Fruit fly (Drosophila melanogaster) whole organism, embryonic: ENCODE results near the gene CG10801.

Experiments used
- Bteb2 ChIP-seq: fragments of 200-800 bp; sonication (Bioruptor generic); optimal IDR thresholded peaks from 2 replicates; lab custom pipeline; 2016; ENCODE audit warnings: missing biosample characterization, missing genetic modification characterization
- C15 ChIP-seq: fragments of 200-800 bp; sonication (Bioruptor generic); IDR thresholded peaks from 3 replicates; pipeline ENCODE4 v1.3.6; 2022; ENCODE audit warnings: missing biosample characterization, missing genetic modification characterization
- CG12104 ChIP-seq: fragments of 200-800 bp; sonication (Bioruptor generic); optimal IDR thresholded peaks from 3 replicates; lab custom pipeline; 2016; ENCODE audit warnings: missing biosample characterization, missing genetic modification characterization
- CG12236 ChIP-seq: fragments of 200-800 bp; sonication (Bioruptor generic); optimal IDR thresholded peaks from 2 replicates; lab custom pipeline; 2016; ENCODE audit warnings: missing biosample characterization, missing genetic modification characterization
- CG13894 ChIP-seq: fragments of 200-800 bp; sonication (Bioruptor generic); optimal IDR thresholded peaks from 3 replicates; lab custom pipeline; 2018; ENCODE audit warnings: missing biosample characterization, mild to moderate bottlenecking, missing genetic modification characterization, moderate library complexity
- CG14050 ChIP-seq: fragments of 200-800 bp; sonication (Bioruptor generic); IDR thresholded peaks from 3 replicates; pipeline ENCODE4 v1.3.6; 2022; ENCODE audit warnings: missing biosample characterization, missing genetic modification characterization
- CG17328 ChIP-seq: fragments of 200-800 bp; sonication (Bioruptor generic); IDR thresholded peaks from 2 replicates; pipeline ENCODE4 v1.3.6; 2022; ENCODE audit warnings: missing biosample characterization, missing genetic modification characterization
- CG17361 ChIP-seq: fragments of 200-800 bp; sonication (Bioruptor generic); IDR thresholded peaks from 3 replicates; pipeline ENCODE4 v1.3.6; 2022; ENCODE audit warnings: missing biosample characterization, missing genetic modification characterization
- CG17912 ChIP-seq: fragments of 200-800 bp; sonication (Bioruptor generic); optimal IDR thresholded peaks from 2 replicates; lab custom pipeline; 2018; ENCODE audit warnings: missing biosample characterization, mild to moderate bottlenecking, missing genetic modification characterization
- CG2120 ChIP-seq: fragments of 200-800 bp; sonication (Bioruptor generic); optimal IDR thresholded peaks from 3 replicates; lab custom pipeline; 2016; ENCODE audit warnings: missing biosample characterization, missing genetic modification characterization
- CG30431 ChIP-seq: fragments of 200-800 bp; sonication (Bioruptor generic); optimal IDR thresholded peaks from 2 replicates; lab custom pipeline; 2017; ENCODE audit warnings: missing biosample characterization, missing genetic modification characterization
- CG31224 ChIP-seq: fragments of 200-800 bp; sonication (Bioruptor generic); IDR thresholded peaks from 2 replicates; pipeline ENCODE4 v1.3.6; 2022; ENCODE audit warnings: missing biosample characterization, missing genetic modification characterization
- CG31365 ChIP-seq: fragments of 200-800 bp; sonication (Bioruptor generic); optimal IDR thresholded peaks from 2 replicates; lab custom pipeline; 2018; ENCODE audit warnings: missing biosample characterization, mild to moderate bottlenecking, missing genetic modification characterization
- CG32532 ChIP-seq: fragments of 200-800 bp; sonication (Bioruptor generic); IDR thresholded peaks from 2 replicates; pipeline ENCODE4 v1.3.6; 2022; ENCODE audit warnings: missing biosample characterization, missing genetic modification characterization
- CG34224 ChIP-seq: fragments of 200-800 bp; sonication (Bioruptor generic); IDR thresholded peaks from 3 replicates; pipeline ENCODE4 v1.3.6; 2022; ENCODE audit warnings: missing biosample characterization, missing genetic modification characterization; ENCODE audit not compliant: partially characterized antibody
- CG8089 ChIP-seq: fragments of 200-800 bp; sonication (Bioruptor generic); optimal IDR thresholded peaks from 3 replicates; lab custom pipeline; 2016; ENCODE audit warnings: missing biosample characterization, missing genetic modification characterization
- Dek ChIP-seq: fragments of 200-800 bp; sonication (Bioruptor generic); optimal IDR thresholded peaks from 3 replicates; lab custom pipeline; 2019; ENCODE audit warnings: missing biosample characterization, mild to moderate bottlenecking, missing genetic modification characterization, moderate library complexity
- Dll ChIP-seq: fragments of 200-800 bp; sonication (Bioruptor generic); IDR thresholded peaks from 4 replicates; pipeline ENCODE4 v1.3.6; 2022; ENCODE audit warnings: missing biosample characterization, missing genetic modification characterization; ENCODE audit not compliant: partially characterized antibody
- Drgx ChIP-seq: fragments of 200-800 bp; sonication (Bioruptor generic); IDR thresholded peaks from 2 replicates; pipeline ENCODE4 v1.3.6; 2022; ENCODE audit warnings: missing biosample characterization, missing genetic modification characterization
- Eip74EF ChIP-seq, 2 experiments: fragments of 200-800 bp in 1 of 2; fragments of >200 bp in 1 of 2; sonication (Bioruptor generic) in 1 of 2; optimal IDR thresholded peaks; 2 replicates each; lab custom pipeline; 2017 to 2019; ENCODE audit warnings: missing biosample characterization in 2 of 2, missing genetic modification characterization in 2 of 2, mild to moderate bottlenecking in 1 of 2, moderate library complexity in 1 of 2
- Ets65A ChIP-seq: fragments of 200-800 bp; sonication (Bioruptor generic); peaks from one replicate; lab custom pipeline; 2016; ENCODE audit warnings: missing biosample characterization, missing genetic modification characterization
- HLH4C ChIP-seq: fragments of 200-800 bp; sonication (Bioruptor generic); IDR thresholded peaks from 3 replicates; pipeline ENCODE4 v1.3.6; 2022; ENCODE audit warnings: missing biosample characterization, missing genetic modification characterization; ENCODE audit not compliant: partially characterized antibody
- Hsf ChIP-seq: fragments of 200-800 bp; sonication (Bioruptor generic); optimal IDR thresholded peaks from 3 replicates; lab custom pipeline; 2016; ENCODE audit warnings: missing biosample characterization, missing genetic modification characterization
- Med ChIP-seq: fragments of 200-800 bp; sonication (Bioruptor generic); peaks from one replicate; lab custom pipeline; 2016; ENCODE audit warnings: missing biosample characterization, missing genetic modification characterization, mild to moderate bottlenecking, inconsistent platforms, moderate library complexity
- Pdp1 ChIP-seq, 2 experiments: fragments of 200-800 bp; sonication (Bioruptor generic); optimal IDR thresholded peaks; 3 replicates each; lab custom pipeline; 2016; ENCODE audit warnings: missing biosample characterization in 2 of 2, missing genetic modification characterization in 2 of 2, mild to moderate bottlenecking in 1 of 2, moderate library complexity in 1 of 2
- Sox102F ChIP-seq: fragments of 200-800 bp; sonication (Bioruptor generic); optimal IDR thresholded peaks from 2 replicates; lab custom pipeline; 2018; ENCODE audit warnings: missing biosample characterization, mild to moderate bottlenecking, missing genetic modification characterization, moderate library complexity
- TFAM ChIP-seq: fragments of 200-800 bp; sonication (Bioruptor generic); optimal IDR thresholded peaks from 2 replicates; lab custom pipeline; 2017; ENCODE audit warnings: missing biosample characterization, missing genetic modification characterization, inconsistent platforms
- Xrp1 ChIP-seq: fragments of 200-800 bp; sonication (Bioruptor generic); IDR thresholded peaks from 2 replicates; pipeline ENCODE4 v1.3.6; 2022; ENCODE audit warnings: missing biosample characterization, missing genetic modification characterization
- al ChIP-seq: fragments of 200-800 bp; sonication (Bioruptor generic); IDR thresholded peaks from 2 replicates; pipeline ENCODE4 v1.3.6; 2022; ENCODE audit warnings: missing biosample characterization, missing genetic modification characterization
- btn ChIP-seq: fragments of 200-800 bp; sonication (Bioruptor generic); optimal IDR thresholded peaks from 2 replicates; lab custom pipeline; 2016; ENCODE audit warnings: missing biosample characterization, missing genetic modification characterization
- dati ChIP-seq: fragments of 200-800 bp; sonication (Bioruptor generic); IDR thresholded peaks from 2 replicates; pipeline ENCODE4 v1.3.6; 2022; ENCODE audit warnings: missing biosample characterization, missing genetic modification characterization
- dm ChIP-seq: fragments of 200-800 bp; sonication (Bioruptor generic); optimal IDR thresholded peaks from 3 replicates; lab custom pipeline; 2016; ENCODE audit warnings: missing biosample characterization, missing genetic modification characterization
- esg ChIP-seq: fragments of 200-800 bp; sonication (Bioruptor generic); conservative IDR thresholded peaks from 2 replicates; pipeline ENCODE4 v1.3.6; 2022; ENCODE audit warnings: missing biosample characterization, missing genetic modification characterization
- fd102C ChIP-seq: fragments of 200-800 bp; sonication (Bioruptor generic); optimal IDR thresholded peaks from 2 replicates; lab custom pipeline; 2018; ENCODE audit warnings: missing biosample characterization, mild to moderate bottlenecking, missing genetic modification characterization, moderate library complexity
- gem ChIP-seq: fragments of 200-800 bp; sonication (Bioruptor generic); optimal IDR thresholded peaks from 2 replicates; lab custom pipeline; 2019; ENCODE audit warnings: missing biosample characterization, mild to moderate bottlenecking, missing genetic modification characterization, moderate library complexity
- grau ChIP-seq: fragments of 200-800 bp; optimal IDR thresholded peaks from 3 replicates; lab custom pipeline; 2019; ENCODE audit warnings: missing biosample characterization, mild to moderate bottlenecking, missing genetic modification characterization, moderate library complexity
- hkb ChIP-seq, 2 experiments: fragments of 200-800 bp in 1 of 2; fragments of >200 bp in 1 of 2; sonication (Bioruptor generic) in 1 of 2; IDR thresholded peaks in 1 of 2; optimal IDR thresholded peaks in 1 of 2; 2 replicates each; pipeline versions ENCODE4 v1.3.6 to Lab custom; 2017 to 2022; ENCODE audit warnings: missing biosample characterization in 1 of 2, missing genetic modification characterization in 1 of 2
- lmd ChIP-seq: fragments of 200-800 bp; sonication (Bioruptor generic); IDR thresholded peaks from 2 replicates; pipeline ENCODE4 v1.3.6; 2022; ENCODE audit warnings: missing biosample characterization, missing genetic modification characterization
- mirr ChIP-seq: fragments of 200-800 bp; sonication (Bioruptor generic); optimal IDR thresholded peaks from 3 replicates; lab custom pipeline; 2018; ENCODE audit warnings: missing biosample characterization, mild to moderate bottlenecking, missing genetic modification characterization
- row ChIP-seq: fragments of 200-800 bp; sonication (Bioruptor generic); IDR thresholded peaks from 3 replicates; pipeline ENCODE4 v1.3.6; 2022; ENCODE audit warnings: missing biosample characterization, missing genetic modification characterization
- sens ChIP-seq: fragments of 200-800 bp; sonication (Bioruptor generic); peaks from one replicate; lab custom pipeline; 2016; ENCODE audit warnings: missing biosample characterization, missing genetic modification characterization
- slbo ChIP-seq: fragments of 200-800 bp; sonication (Bioruptor generic); IDR thresholded peaks from 2 replicates; pipeline ENCODE4 v1.3.6; 2022; ENCODE audit warnings: missing biosample characterization, missing genetic modification characterization
- tap ChIP-seq: fragments of 200-800 bp; optimal IDR thresholded peaks from 3 replicates; lab custom pipeline; 2019; ENCODE audit warnings: missing biosample characterization, mild to moderate bottlenecking, missing genetic modification characterization, moderate library complexity
- unc-4 ChIP-seq: fragments of 200-800 bp; sonication (Bioruptor generic); IDR thresholded peaks from 2 replicates; pipeline ENCODE4 v1.3.6; 2022; ENCODE audit warnings: missing biosample characterization, missing genetic modification characterization; ENCODE audit not compliant: partially characterized antibody
- yki ChIP-seq: fragments of >200 bp; optimal IDR thresholded peaks from 3 replicates; lab custom pipeline; 2018

The CG10801 gene

dm6 chrX:3457518-3457917 is 2.9 kb upstream of the CG10801 start:
- TF ChIP-seq gem (tag; lab: Kevin White, UChicago): peak; percentile 15
- TF ChIP-seq CG13894 (tag; lab: Kevin White, UChicago): peak; percentile 27
- no peak for TF ChIP-seq fd102C (GFP tag; lab: Kevin White, UChicago)
- no peak for TF ChIP-seq CG14050 (GFP tag; lab: Robert Waterston, UW)
- no peak for TF ChIP-seq CG12104 (GFP tag; lab: Kevin White, UChicago)
- peak; percentile 2 for TF ChIP-seq Sox102F
- TF ChIP-seq lmd (GFP tag; lab: Robert Waterston, UW): peak; percentile 25; the same call in 1 of the 2 replicates
- no peak for TF ChIP-seq CG34224 (GFP tag; lab: Robert Waterston, UW)
- TF ChIP-seq CG2120 (GFP tag; lab: Kevin White, UChicago): peak; percentile 16
- TF ChIP-seq CG32532 (GFP tag; lab: Robert Waterston, UW): peak; percentile 25; the same call in 1 of the 2 replicates
- no peak for TF ChIP-seq CG31224
- 0 out of 2 replicates have a peak, but pooled peaks have one; percentile 10 for TF ChIP-seq al
- no peak for TF ChIP-seq CG31365 (tag; lab: Kevin White, UChicago)
- peak; percentile 54 for TF ChIP-seq Drgx
- TF ChIP-seq Hsf (GFP tag; lab: Kevin White, UChicago): peak; percentile 5
- peak; percentile 73 for TF ChIP-seq sens
- TF ChIP-seq CG30431 (GFP tag; lab: Kevin White, UChicago): no peak
- TF ChIP-seq Med (GFP tag; lab: Kevin White, UChicago): peak; percentile 43
- TF ChIP-seq btn (GFP tag; lab: Kevin White, UChicago): no peak
- TF ChIP-seq slbo (GFP tag; lab: Robert Waterston, UW): peak; percentile 53

dm6 chrX:3458491-3458890 is 1.9 kb upstream of the CG10801 start:
- TF ChIP-seq grau (peak; percentile 63), dati (GFP tag; lab: Robert Waterston, UW) (no peak), mirr (GFP tag; lab: Kevin White, UChicago) (no peak), esg (GFP tag; lab: Robert Waterston, UW) (no peak), Ets65A (peak; percentile 68), yki (lab: Kevin White, UChicago) (no peak), Bteb2 (no peak), CG17912 (GFP tag; lab: Kevin White, UChicago) (no peak), Xrp1 (GFP tag; lab: Robert Waterston, UW) (no peak), HLH4C (GFP tag; lab: Robert Waterston, UW) (no peak), TFAM (GFP tag; lab: Kevin White, UChicago) (no peak), row (GFP tag; lab: Robert Waterston, UW) (peak; percentile 39; the same call in 2 of the 3 replicates), slbo (GFP tag; lab: Robert Waterston, UW) (peak; percentile 40), Pdp1 (GFP tag; optimal IDR thresholded peaks at IDR 0.05; lab: Kevin White, UChicago) (peak in 1 of 2 experiments; percentile 23), CG8089 (GFP tag; lab: Kevin White, UChicago) (no peak), hkb (optimal IDR thresholded peaks at IDR 0.05; lab: Kevin White, UChicago) (no peak), hkb (GFP tag; IDR thresholded peaks at IDR 0.05; lab: Robert Waterston, UW) (0 out of 2 replicates have a peak, but pooled peaks have one; percentile 29), lmd (GFP tag; lab: Robert Waterston, UW) (peak; percentile 19; the same call in 1 of the 2 replicates), CG17328 (GFP tag; lab: Robert Waterston, UW) (no peak), unc-4 (GFP tag; lab: Robert Waterston, UW) (no peak), Dek (tag; lab: Kevin White, UChicago) (no peak), tap (tag; lab: Kevin White, UChicago) (no peak), Med (GFP tag; lab: Kevin White, UChicago) (peak; percentile 21), CG17361 (GFP tag; lab: Robert Waterston, UW) (no peak), Eip74EF (GFP tag; optimal IDR thresholded peaks at IDR 0.05; lab: Kevin White, UChicago) (no peak), CG12236 (no peak), C15 (GFP tag; lab: Robert Waterston, UW) (no peak), Dll (no peak), dm (GFP tag; lab: Kevin White, UChicago) (no peak)
